Worm (Caenorhabditis elegans): Measurements from ENCODE around the gene Y27F2A.11.
"Not testable (repeated sequence)": the region's sequence is repeated elsewhere in the genome, so short reads cannot be mapped to it uniquely, and the experiment has no call there.

Gene Y27F2A.11

DNA sequence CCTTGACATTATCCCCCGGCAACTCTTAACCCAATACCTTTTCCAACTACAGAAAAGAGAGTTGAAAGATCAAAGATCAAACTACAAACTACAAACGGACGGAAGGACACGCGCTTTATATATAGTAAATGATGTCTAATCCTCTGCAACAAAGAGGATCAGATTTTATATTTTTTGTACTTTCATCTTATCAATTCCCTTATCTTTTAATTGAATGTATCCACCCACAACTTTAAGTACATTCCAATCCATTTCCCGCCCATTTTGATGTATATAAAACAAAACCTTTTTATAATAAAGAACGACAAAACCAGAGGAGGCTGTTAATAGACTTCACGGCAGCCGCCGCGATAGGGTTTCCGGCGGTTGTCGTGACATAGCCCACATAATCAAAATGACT, 11.5 kb upstream of the Y27F2A.11 start, which contains the start of gene sri-40:
Gene sri-40, plus strand, starts transcription at position 301 of the 400 bp plus-strand sequence.
- not testable (repeated sequence) for TF ChIP-seq hlh-4, tbx-2, skn-1 (tag; optimal IDR thresholded peaks at IDR 0.05)

DNA sequence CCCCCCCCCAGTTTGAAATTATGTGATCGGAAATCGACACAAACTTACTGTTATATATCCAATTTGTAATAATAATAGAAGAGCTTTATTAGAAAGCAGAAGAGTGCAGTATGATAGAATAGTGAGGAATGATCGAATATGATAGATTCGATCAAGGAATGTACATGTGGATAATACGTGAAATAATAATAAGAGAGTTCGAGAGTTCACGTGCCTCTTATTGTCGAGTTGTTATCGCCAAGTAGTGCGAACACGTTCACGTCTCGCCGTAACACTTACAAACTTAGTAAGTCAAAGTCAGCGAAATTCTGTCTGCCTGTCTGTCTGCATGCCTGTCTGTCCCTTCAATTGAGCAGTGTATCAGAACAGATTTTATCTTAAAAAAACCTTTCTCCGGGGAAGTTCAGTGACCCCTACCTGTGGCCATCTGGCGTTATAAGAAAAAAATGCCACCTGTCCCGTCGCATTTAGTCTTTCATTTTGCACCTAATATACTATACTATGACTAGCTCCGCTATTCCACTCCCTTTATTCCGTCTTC, 5.8 kb upstream of the Y27F2A.11 start, which contains the start of the genes Y27F2A.6 and Y27F2A.8:
Gene Y27F2A.6, minus strand, starts transcription at position 101 of the 541 bp plus-strand sequence.
Gene Y27F2A.8, plus strand, starts transcription at position 491 of the 541 bp plus-strand sequence.
- TF ChIP-seq zag-1 (tag; optimal IDR thresholded peaks at IDR 0.05); nhr-20 (tag; optimal IDR thresholded peaks at IDR 0.05); lin-14 (GFP tag; optimal IDR thresholded peaks at IDR 0.05): not testable (repeated sequence)

DNA sequence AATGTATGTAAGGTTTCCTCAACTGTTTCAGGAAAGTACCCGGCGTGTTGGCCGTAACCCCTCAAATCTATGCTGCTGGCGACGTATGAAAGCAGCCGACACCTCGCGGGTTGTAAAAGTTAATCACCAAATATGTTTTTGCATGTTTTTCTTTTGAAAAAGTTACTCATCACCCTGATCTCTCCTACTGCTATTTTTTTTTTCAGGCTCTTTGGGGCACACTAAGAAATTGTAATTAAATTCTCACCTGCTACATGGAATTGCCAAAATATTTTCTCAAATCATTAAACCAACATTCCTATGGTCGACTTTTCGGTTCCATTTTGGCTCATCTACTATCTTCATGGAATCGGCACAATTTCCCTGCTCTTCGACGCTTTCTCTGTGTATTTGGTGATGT, 4.3 kb upstream of the Y27F2A.11 start, which contains the start of gene sri-78:
Gene sri-78, plus strand, starts transcription at position 301 of the 400 bp plus-strand sequence.
- not testable (repeated sequence) for TF ChIP-seq C16A3.4 (tag; optimal IDR thresholded peaks at IDR 0.05); nhr-28 (tag; optimal IDR thresholded peaks at IDR 0.05); ceh-88 (GFP tag; IDR thresholded peaks at IDR 0.05)

- no peak for TF ChIP-seq aly-2 (tag; optimal IDR thresholded peaks at IDR 0.05)
- no peak for TF ChIP-seq C04F5.9 (tag; optimal IDR thresholded peaks at IDR 0.05)
- no peak for TF ChIP-seq isw-1 (GFP tag; IDR thresholded peaks at IDR 0.05)
- no peak for TF ChIP-seq alr-1 (tag; optimal IDR thresholded peaks at IDR 0.05; ENCODE audit: borderline replicate concordance)
- no peak for TF ChIP-seq unc-86 (tag; optimal IDR thresholded peaks at IDR 0.05)
- TF ChIP-seq elt-2 (tag; optimal IDR thresholded peaks at IDR 0.05): no peak
- TF ChIP-seq nhr-90 (tag; optimal IDR thresholded peaks at IDR 0.05; ENCODE audit: poor library complexity): no peak
- TF ChIP-seq ama-1 (optimal IDR thresholded peaks at IDR 0.05): no peak
- TF ChIP-seq lin-15B (tag; optimal IDR thresholded peaks at IDR 0.05): no peak
These were observed 3.3 kb upstream of the Y27F2A.11 start for ce11 chrII:3185848-3186247.

DNA sequence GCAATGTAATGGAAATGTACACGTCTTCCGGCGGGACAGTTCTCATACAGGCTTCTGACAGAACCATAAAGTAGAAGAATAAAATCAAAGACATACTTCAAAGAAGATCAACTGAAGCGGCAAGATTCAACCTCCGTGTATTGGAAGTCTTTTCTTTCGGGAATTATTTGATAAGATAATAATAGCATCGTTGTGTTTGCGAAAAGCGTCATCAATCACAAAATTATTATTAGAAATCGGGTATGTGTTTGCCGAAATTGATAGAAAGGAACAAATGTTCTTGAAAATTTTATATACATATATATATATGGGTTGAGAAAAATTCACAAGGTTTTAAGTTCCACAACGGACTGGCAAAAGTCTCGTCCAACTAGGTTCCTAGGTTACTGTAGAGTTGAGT, 2.4 kb downstream of the Y27F2A.11 start, which contains the start of gene Y27F2A.9:
Gene Y27F2A.9, minus strand, starts transcription at position 101 of the 400 bp plus-strand sequence.
- TF ChIP-seq lin-39 (tag; optimal IDR thresholded peaks at IDR 0.05); grh-1 (GFP tag; IDR thresholded peaks at IDR 0.05); blmp-1 (tag; optimal IDR thresholded peaks at IDR 0.05): not testable (repeated sequence)

DNA sequence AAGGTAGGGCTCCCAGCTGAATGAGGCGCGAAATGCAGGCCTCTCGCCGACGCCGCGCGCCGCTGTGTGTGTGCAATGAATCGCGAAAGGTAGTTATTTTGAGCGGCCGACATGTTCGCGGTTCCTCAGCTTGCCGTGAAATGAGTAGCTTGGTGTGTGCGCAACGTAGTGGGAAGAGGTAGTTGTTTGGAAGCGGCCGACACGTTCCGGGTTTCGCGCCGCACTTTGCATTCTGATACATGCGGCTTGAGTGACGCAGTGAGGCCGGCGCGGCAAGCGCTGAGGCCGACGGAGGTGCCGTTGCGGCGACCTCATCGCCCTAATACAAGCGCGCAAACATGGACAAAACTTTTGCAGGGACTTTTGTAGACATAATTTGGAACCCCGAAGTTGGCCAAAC, 6.6 kb downstream of the Y27F2A.11 start:
- TF ChIP-seq tbx-2 (tag; optimal IDR thresholded peaks at IDR 0.05) (no peak), mab-9 (GFP tag; IDR thresholded peaks at IDR 0.05) (no peak), tlp-1 (tag; optimal IDR thresholded peaks at IDR 0.05) (no peak), skn-1 (tag; optimal IDR thresholded peaks at IDR 0.05) (no peak), nhr-76 (tag; optimal IDR thresholded peaks at IDR 0.05) (no peak), lsy-2 (tag; optimal IDR thresholded peaks at IDR 0.05) (no peak), egl-13 (tag; optimal IDR thresholded peaks at IDR 0.05) (no peak), nhr-90 (tag; optimal IDR thresholded peaks at IDR 0.05; ENCODE audit: poor library complexity) (no peak)

ce11 chrII:3196966-3197365, 7.8 kb downstream of the Y27F2A.11 start, which contains the start of gene gcy-15:
gcy-15 (minus strand) TSS chrII:3197066.
- TF ChIP-seq sup-37 (GFP tag; optimal IDR thresholded peaks at IDR 0.05): no peak

- TF ChIP-seq C04F5.9 (tag; optimal IDR thresholded peaks at IDR 0.05) (no peak), nhr-20 (tag; optimal IDR thresholded peaks at IDR 0.05) (no peak), ceh-88 (GFP tag; IDR thresholded peaks at IDR 0.05) (no peak), mep-1 (tag; optimal IDR thresholded peaks at IDR 0.05) (no peak), nhr-71 (tag; optimal IDR thresholded peaks at IDR 0.05) (no peak), nhr-28 (tag; optimal IDR thresholded peaks at IDR 0.05) (no peak), unc-86 (tag; optimal IDR thresholded peaks at IDR 0.05) (no peak), egl-13 (tag; optimal IDR thresholded peaks at IDR 0.05) (no peak), nhr-85 (tag) (no peak), swsn-7 (tag; optimal IDR thresholded peaks at IDR 0.05) (no peak), lin-15B (tag; optimal IDR thresholded peaks at IDR 0.05) (no peak), lsy-2 (tag; optimal IDR thresholded peaks at IDR 0.05) (no peak), zag-1 (tag; optimal IDR thresholded peaks at IDR 0.05) (no peak), ceh-8 (GFP tag; optimal IDR thresholded peaks at IDR 0.05) (no peak), aha-1 (tag; optimal IDR thresholded peaks at IDR 0.05) (no peak), sup-37 (GFP tag; optimal IDR thresholded peaks at IDR 0.05) (no peak), rnt-1 (tag; optimal IDR thresholded peaks at IDR 0.05) (no peak), sptf-1 (tag; optimal IDR thresholded peaks at IDR 0.05) (no peak)
These were observed 9.9 kb downstream of the Y27F2A.11 start, which contains the start of gene sri-51 for ce11 chrII:3198998-3199397. sri-51 (minus strand) TSS chrII:3199098.

All from whole organism, L1 larva.